Worm (Caenorhabditis elegans): Measurements from ENCODE around the gene C05B5.2.

- TF ChIP-seq die-1 (tag; optimal IDR thresholded peaks at IDR 0.05) (no peak), ztf-26 (tag; optimal IDR thresholded peaks at IDR 0.05) (no peak), dpff-1 (tag; optimal IDR thresholded peaks at IDR 0.05) (no peak), dpl-1 (GFP tag; optimal IDR thresholded peaks at IDR 0.05) (no peak), tbx-9 (tag; optimal IDR thresholded peaks at IDR 0.05; ENCODE audit: borderline replicate concordance) (no peak), Y79H2A.3 (GFP tag; conservative IDR thresholded peaks at IDR 0.05) (no peak), cebp-1 (GFP tag; IDR thresholded peaks at IDR 0.05) (no peak), cebp-1 (tag; optimal IDR thresholded peaks at IDR 0.05) (no peak), ceh-100 (GFP tag; IDR thresholded peaks at IDR 0.05) (no peak), sea-2 (GFP tag; IDR thresholded peaks at IDR 0.05) (no peak), atf-7 (tag; optimal IDR thresholded peaks at IDR 0.05) (no peak), ama-1 (optimal IDR thresholded peaks at IDR 0.05) (no peak), ama-1 (GFP tag; optimal IDR thresholded peaks at IDR 0.05) (no peak), tbp1 (GFP tag; optimal IDR thresholded peaks at IDR 0.05) (no peak), nfya-1 (tag; optimal IDR thresholded peaks at IDR 0.05; ENCODE audit: borderline replicate concordance, insufficient read depth) (no peak), cebp-2 (GFP tag; IDR thresholded peaks at IDR 0.05) (no peak)
These were observed 17.7 kb upstream of the C05B5.2 start for ce11 chrIII:10018007-10018406.

All from whole organism, young adult.